Worm (Caenorhabditis elegans): Measurements from ENCODE around the gene srg-41.

The srg-41 gene

DNA sequence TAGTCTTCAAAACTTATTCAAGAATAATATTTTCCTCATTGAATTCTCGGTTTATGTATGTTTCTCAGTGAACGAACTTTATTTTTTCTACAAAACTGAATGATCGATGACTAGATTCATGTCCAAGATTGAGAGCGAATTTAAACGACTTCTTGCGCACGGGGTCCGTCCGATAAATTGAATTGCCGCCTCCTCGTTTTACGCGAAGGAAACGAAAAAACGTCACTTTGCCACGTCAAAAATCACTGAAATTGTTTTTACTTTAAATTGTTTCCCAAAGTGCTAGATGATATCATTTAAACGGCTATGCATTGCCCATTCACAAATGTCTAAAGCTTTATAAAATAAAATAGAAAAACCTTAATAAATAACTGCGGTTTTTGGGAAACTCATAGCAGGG, 6.1 kb upstream of the srg-41 start:
- TF ChIP-seq pha-4 (tag; optimal IDR thresholded peaks at IDR 0.05) (no peak), elt-3 (tag; optimal IDR thresholded peaks at IDR 0.05) (no peak), lin-32 (GFP tag; optimal IDR thresholded peaks at IDR 0.05) (no peak), mls-2 (tag; optimal IDR thresholded peaks at IDR 0.05) (no peak), lsy-2 (tag; optimal IDR thresholded peaks at IDR 0.05) (no peak), ztf-11 (tag; optimal IDR thresholded peaks at IDR 0.05) (no peak), unc-62 (GFP tag; optimal IDR thresholded peaks at IDR 0.05) (no peak), cnd-1 (tag; optimal IDR thresholded peaks at IDR 0.05) (no peak), zip-8 (tag; optimal IDR thresholded peaks at IDR 0.05) (no peak), nhr-12 (tag; optimal IDR thresholded peaks at IDR 0.05) (no peak), sem-2 (GFP tag; optimal IDR thresholded peaks at IDR 0.05) (no peak), nhr-2 (tag; optimal IDR thresholded peaks at IDR 0.05) (no peak), snpc-4 (tag; optimal IDR thresholded peaks at IDR 0.05) (no peak), ces-1 (GFP tag; optimal IDR thresholded peaks at IDR 0.05) (no peak), nhr-28 (tag; optimal IDR thresholded peaks at IDR 0.05) (no peak), mep-1 (tag; optimal IDR thresholded peaks at IDR 0.05) (no peak), lin-13 (tag; optimal IDR thresholded peaks at IDR 0.05) (no peak), drap-1 (GFP tag; optimal IDR thresholded peaks at IDR 0.05) (no peak), elt-1 (tag; optimal IDR thresholded peaks at IDR 0.05; ENCODE audit: borderline replicate concordance, insufficient read depth) (no peak), ham-2 (GFP tag; optimal IDR thresholded peaks at IDR 0.05) (no peak)

DNA sequence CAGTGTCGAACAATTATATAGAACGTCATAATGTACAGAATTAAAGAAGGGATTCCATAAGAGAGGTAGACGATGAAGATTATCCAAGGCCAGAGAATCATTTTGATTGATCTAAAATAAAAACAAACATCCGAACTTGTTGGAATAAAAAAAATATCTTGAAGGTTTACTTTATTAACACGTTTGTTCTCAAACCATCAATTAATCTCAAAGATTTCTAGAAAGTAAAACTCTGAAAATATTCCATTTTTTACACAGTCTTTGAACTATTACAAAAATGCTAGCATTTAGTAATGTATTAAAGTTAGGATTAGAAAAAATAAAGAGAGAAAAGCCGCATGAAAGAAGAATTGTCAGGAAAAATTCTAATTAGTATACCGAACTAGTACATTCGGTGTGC, 2.8 kb upstream of the srg-41 start, which contains the start of gene srg-40:
Gene srg-40, minus strand, starts transcription at position 101 of the 400 bp plus-strand sequence.
- TF ChIP-seq sptf-1 (tag; optimal IDR thresholded peaks at IDR 0.05) = no peak
- TF ChIP-seq ztf-11 (tag; optimal IDR thresholded peaks at IDR 0.05) = no peak
- TF ChIP-seq unc-39 (tag; optimal IDR thresholded peaks at IDR 0.05) = no peak
- no peak for TF ChIP-seq nhr-12 (tag; optimal IDR thresholded peaks at IDR 0.05)
- TF ChIP-seq hlh-1 (tag; optimal IDR thresholded peaks at IDR 0.05) = no peak
- no peak for TF ChIP-seq mab-5 (tag; optimal IDR thresholded peaks at IDR 0.05)
- no peak for TF ChIP-seq ces-1 (GFP tag; optimal IDR thresholded peaks at IDR 0.05)
- TF ChIP-seq flh-1 (GFP tag; optimal IDR thresholded peaks at IDR 0.05) = no peak
- TF ChIP-seq elt-1 (tag; optimal IDR thresholded peaks at IDR 0.05; ENCODE audit: borderline replicate concordance, insufficient read depth) = no peak
- TF ChIP-seq blmp-1 (tag; optimal IDR thresholded peaks at IDR 0.05) = no peak
- no peak for TF ChIP-seq lin-13 (tag; optimal IDR thresholded peaks at IDR 0.05)
- TF ChIP-seq bed-3 (GFP tag; optimal IDR thresholded peaks at IDR 0.05) = no peak
- TF ChIP-seq M03D4.4 (tag; optimal IDR thresholded peaks at IDR 0.05) = no peak
- no peak for TF ChIP-seq nhr-237 (tag; optimal IDR thresholded peaks at IDR 0.05)

DNA sequence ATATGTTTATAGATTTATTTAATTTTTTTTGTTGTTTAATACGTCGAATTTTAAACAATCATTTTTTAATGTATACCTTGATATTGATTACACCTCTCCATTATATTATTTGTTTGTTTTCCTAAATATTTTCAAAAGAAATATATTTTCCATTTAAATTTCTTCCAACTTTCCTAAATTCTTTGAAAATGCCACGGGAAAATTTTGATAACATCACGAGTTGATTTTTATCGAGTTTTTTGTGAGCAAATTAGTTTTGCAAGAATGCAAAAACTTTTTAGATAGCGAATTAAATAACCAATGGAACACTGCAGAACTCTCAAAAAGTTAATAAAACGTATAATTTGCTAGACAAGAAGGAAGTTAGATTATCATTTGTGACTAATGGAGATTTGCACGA, 3.7 kb downstream of the srg-41 start, which contains the start of gene srg-42:
Gene srg-42, minus strand, starts transcription at position 101 of the 400 bp plus-strand sequence.
- TF ChIP-seq pha-4 (tag; optimal IDR thresholded peaks at IDR 0.05) (no peak), lin-32 (GFP tag; optimal IDR thresholded peaks at IDR 0.05) (no peak), ham-2 (GFP tag; optimal IDR thresholded peaks at IDR 0.05) (no peak), lsy-2 (tag; optimal IDR thresholded peaks at IDR 0.05) (no peak), elt-3 (tag; optimal IDR thresholded peaks at IDR 0.05) (no peak), snpc-4 (tag; optimal IDR thresholded peaks at IDR 0.05) (no peak), unc-62 (GFP tag; optimal IDR thresholded peaks at IDR 0.05) (no peak), mls-2 (tag; optimal IDR thresholded peaks at IDR 0.05) (no peak), hlh-1 (tag; optimal IDR thresholded peaks at IDR 0.05) (no peak)

DNA sequence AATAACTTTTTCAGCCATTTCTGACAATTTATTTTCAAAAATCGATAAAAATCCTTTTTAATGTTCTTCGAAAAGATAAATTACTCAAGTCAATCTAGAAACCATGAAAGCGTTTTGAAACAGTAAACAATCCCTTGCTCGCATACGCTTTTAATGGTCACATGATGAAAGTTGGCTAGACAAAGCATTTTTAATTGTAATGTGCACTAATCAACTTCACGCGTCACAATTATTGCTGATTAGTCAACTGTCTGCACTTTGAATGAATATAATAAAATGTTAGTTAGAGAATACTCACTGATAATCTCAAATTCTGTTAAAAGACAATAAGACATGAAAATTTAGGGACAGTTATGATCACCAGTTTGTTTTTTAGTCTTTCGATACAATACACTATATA, 5.1 kb downstream of the srg-41 start:
- TF ChIP-seq unc-39 (tag; optimal IDR thresholded peaks at IDR 0.05) (no peak), lsy-2 (tag; optimal IDR thresholded peaks at IDR 0.05) (no peak), mep-1 (tag; optimal IDR thresholded peaks at IDR 0.05) (no peak), ceh-43 (GFP tag; optimal IDR thresholded peaks at IDR 0.05) (no peak), bed-3 (GFP tag; optimal IDR thresholded peaks at IDR 0.05) (no peak), sptf-1 (tag; optimal IDR thresholded peaks at IDR 0.05) (no peak), ceh-39 (tag; optimal IDR thresholded peaks at IDR 0.05) (no peak), elt-3 (tag; optimal IDR thresholded peaks at IDR 0.05) (no peak), ceh-83 (GFP tag; optimal IDR thresholded peaks at IDR 0.05) (no peak), nhr-28 (tag; optimal IDR thresholded peaks at IDR 0.05) (no peak), pha-4 (tag; optimal IDR thresholded peaks at IDR 0.05) (no peak), snpc-4 (tag; optimal IDR thresholded peaks at IDR 0.05) (no peak), blmp-1 (tag; optimal IDR thresholded peaks at IDR 0.05) (no peak), nhr-76 (tag; optimal IDR thresholded peaks at IDR 0.05) (no peak), mab-5 (tag; optimal IDR thresholded peaks at IDR 0.05) (no peak), tbx-8 (GFP tag; optimal IDR thresholded peaks at IDR 0.05) (no peak), ztf-11 (tag; optimal IDR thresholded peaks at IDR 0.05) (no peak)
